Worm (Caenorhabditis elegans) whole organism, midembryonic: ENCODE measurements around the gene lam-1.

ENCODE experiments used
- cog-1 ChIP-seq: sonication (generic microtip); optimal IDR thresholded peaks from 2 replicates; lab custom pipeline; 2016; ENCODE audit warnings: missing genetic modification characterization, missing compliant biosample characterization
- flt-1 ChIP-seq: fragments of 200-800 bp; sonication (Bioruptor generic); IDR thresholded peaks from 2 replicates; pipeline ENCODE4 v1.3.6; 2022; ENCODE audit warnings: missing genetic modification characterization, missing compliant biosample characterization
- klf-2 ChIP-seq: fragments of 200-800 bp; sonication (Bioruptor generic); conservative IDR thresholded peaks from 2 replicates; pipeline ENCODE4 v1.3.6; 2022; ENCODE audit warnings: missing genetic modification reagents, missing genetic modification characterization, missing compliant biosample characterization
- med-1 ChIP-seq: sonication (generic microtip); optimal IDR thresholded peaks from 2 replicates; lab custom pipeline; 2017; ENCODE audit warnings: missing genetic modification characterization, mild to moderate bottlenecking, missing compliant biosample characterization, antibody characterized with exemption, missing genetic modification reagents; ENCODE audit not compliant: insufficient read depth
- ref-1 ChIP-seq: fragments of 200-800 bp; sonication (Bioruptor generic); conservative IDR thresholded peaks from 2 replicates; pipeline ENCODE4 v1.3.6; 2022; ENCODE audit warnings: missing genetic modification reagents, missing genetic modification characterization, missing compliant biosample characterization
- tab-1 ChIP-seq: fragments of 200-800 bp; sonication (Bioruptor generic); IDR thresholded peaks from 2 replicates; pipeline ENCODE4 v1.3.6; 2022; ENCODE audit warnings: missing genetic modification characterization, missing compliant biosample characterization
- ztf-23 ChIP-seq: fragments of 200-800 bp; sonication (Bioruptor generic); IDR thresholded peaks from 2 replicates; pipeline ENCODE4 v1.3.6; 2022; ENCODE audit warnings: missing genetic modification reagents, missing genetic modification characterization, missing compliant biosample characterization
- ztf-29 ChIP-seq: fragments of 200-800 bp; sonication (Bioruptor generic); IDR thresholded peaks from 2 replicates; pipeline ENCODE4 v1.3.6; 2022; ENCODE audit warnings: missing genetic modification reagents, missing genetic modification characterization, missing compliant biosample characterization

- TF ChIP-seq klf-2 = no peak
- no peak for TF ChIP-seq flt-1
- no peak for TF ChIP-seq med-1 (GFP tag; lab: Kevin White, UChicago)
- no peak for TF ChIP-seq ref-1 (GFP tag; lab: Robert Waterston, UW)
- TF ChIP-seq ztf-29 = no peak
- TF ChIP-seq ztf-23 (GFP tag; lab: Robert Waterston, UW) = no peak
- no peak for TF ChIP-seq tab-1 (GFP tag; lab: Robert Waterston, UW)
- TF ChIP-seq cog-1 (tag; lab: Kevin White, UChicago) = peak; percentile 39
Measured at ce11 chrIV:5209390-5209789, 36.3 kb downstream of the lam-1 start, which contains the start of the genes Y59E9AL.36 and nbet-1.
